Worm (Caenorhabditis elegans) whole organism, L1 larva: ENCODE results near the gene Y67D8C.2.

ENCODE experiments used
- C04F5.9 ChIP-seq: sonication (generic microtip); optimal IDR thresholded peaks from 2 replicates; lab custom pipeline; 2016; ENCODE audit warnings: missing genetic modification characterization, missing compliant biosample characterization
- C16A3.4 ChIP-seq: fragments of 150-350 bp; optimal IDR thresholded peaks from 2 replicates; lab custom pipeline; 2014; ENCODE audit warnings: missing biosample characterization, missing genetic modification characterization
- C34B4.2 ChIP-seq: sonication (generic microtip); optimal IDR thresholded peaks from 2 replicates; lab custom pipeline; 2017; ENCODE audit warnings: mild to moderate bottlenecking, missing genetic modification characterization, missing compliant biosample characterization
- F16B12.6 ChIP-seq: fragments of 150-350 bp; optimal IDR thresholded peaks from 2 replicates; lab custom pipeline; 2014; ENCODE audit warnings: missing biosample characterization, missing genetic modification characterization
- alr-1 ChIP-seq: fragments of 200-800 bp; sonication (Bioruptor generic); optimal IDR thresholded peaks from 2 replicates; lab custom pipeline; 2018; ENCODE audit warnings: borderline replicate concordance, mild to moderate bottlenecking, missing genetic modification characterization, missing compliant biosample characterization
- aly-2 ChIP-seq: fragments of 150-350 bp; optimal IDR thresholded peaks from 2 replicates; lab custom pipeline; 2014; ENCODE audit warnings: missing biosample characterization, missing genetic modification characterization
- ama-1 ChIP-seq: fragments of 150-350 bp; optimal IDR thresholded peaks from 2 replicates; lab custom pipeline; 2014
- ceh-8 ChIP-seq: fragments of 200-800 bp; sonication (Bioruptor generic); optimal IDR thresholded peaks from 2 replicates; lab custom pipeline; 2018; ENCODE audit warnings: mild to moderate bottlenecking, missing genetic modification characterization, moderate library complexity, missing compliant biosample characterization
- ceh-82 ChIP-seq, 3 experiments: fragments of 150-350 bp in 1 of 3; sonication (generic microtip) in 2 of 3; optimal IDR thresholded peaks; 2 replicates each; lab custom pipeline; 2014 to 2017; ENCODE audit warnings: missing biosample characterization in 3 of 3, missing genetic modification characterization in 3 of 3
- ceh-88 ChIP-seq: fragments of 200-800 bp; sonication (Bioruptor generic); IDR thresholded peaks from 2 replicates; pipeline ENCODE4 v1.3.6; 2022; ENCODE audit warnings: missing genetic modification characterization, missing compliant biosample characterization
- ces-1 ChIP-seq: fragments of 150-350 bp; optimal IDR thresholded peaks from 2 replicates; lab custom pipeline; 2014; ENCODE audit warnings: missing biosample characterization, missing genetic modification reagents, missing genetic modification characterization
- dpl-1 ChIP-seq, 3 experiments: fragments of 150-350 bp in 2 of 3; sonication (generic microtip) in 1 of 3; optimal IDR thresholded peaks; 2 replicates each; lab custom pipeline; 2014 to 2017; ENCODE audit warnings: missing biosample characterization in 3 of 3, missing genetic modification characterization in 3 of 3, missing genetic modification reagents in 3 of 3
- dsc-1 ChIP-seq: sonication (generic microtip); optimal IDR thresholded peaks from 2 replicates; lab custom pipeline; 2016; ENCODE audit warnings: mild to moderate bottlenecking, missing genetic modification characterization, missing compliant biosample characterization
- efl-3 ChIP-seq: fragments of 200-800 bp; sonication (Bioruptor generic); optimal IDR thresholded peaks from 2 replicates; lab custom pipeline; 2018; ENCODE audit warnings: mild to moderate bottlenecking, missing genetic modification characterization, missing compliant biosample characterization
- egl-13 ChIP-seq: sonication (generic microtip); optimal IDR thresholded peaks from 2 replicates; lab custom pipeline; 2016; ENCODE audit warnings: missing genotype, missing genetic modification reagents, missing genetic modification characterization, missing compliant biosample characterization
- egl-27 ChIP-seq, 2 experiments: fragments of 150-350 bp in 1 of 2; sonication (generic microtip); optimal IDR thresholded peaks; 3 replicates each; lab custom pipeline; 2017 to 2018; ENCODE audit warnings: missing biosample characterization in 2 of 2, missing genetic modification characterization in 2 of 2, missing genetic modification reagents in 2 of 2
- elt-3 ChIP-seq, 6 experiments: fragments of 150-350 bp in 1 of 6; sonication (generic microtip); optimal IDR thresholded peaks; 2 replicates each; lab custom pipeline; 2017 to 2018; ENCODE audit warnings: missing biosample characterization in 6 of 6, missing genetic modification characterization in 6 of 6, inconsistent platforms in 1 of 6
- fkh-10 ChIP-seq: sonication (generic microtip); optimal IDR thresholded peaks from 2 replicates; lab custom pipeline; 2017; ENCODE audit warnings: missing biosample characterization, missing genetic modification reagents, missing genetic modification characterization
- grh-1 ChIP-seq: fragments of 200-800 bp; sonication (Bioruptor generic); IDR thresholded peaks from 2 replicates; pipeline ENCODE4 v1.3.6; 2022; ENCODE audit warnings: missing genetic modification reagents, missing genetic modification characterization, missing compliant biosample characterization
- hlh-17 ChIP-seq: fragments of 200-800 bp; sonication (Bioruptor generic); optimal IDR thresholded peaks from 2 replicates; lab custom pipeline; 2018; ENCODE audit warnings: missing genetic modification characterization, mild to moderate bottlenecking, missing compliant biosample characterization, moderate library complexity, borderline replicate concordance
- hlh-4 ChIP-seq: sonication (generic microtip); optimal IDR thresholded peaks from 2 replicates; lab custom pipeline; 2016; ENCODE audit warnings: mild to moderate bottlenecking, missing genetic modification characterization, missing compliant biosample characterization
- irx-1 ChIP-seq: sonication (generic microtip); optimal IDR thresholded peaks from 2 replicates; lab custom pipeline; 2016; ENCODE audit warnings: missing genetic modification characterization, missing compliant biosample characterization
- jun-1 ChIP-seq: fragments of 150-350 bp; optimal IDR thresholded peaks from 2 replicates; lab custom pipeline; 2014; ENCODE audit warnings: missing biosample characterization, missing genetic modification reagents, missing genetic modification characterization
- lin-15B ChIP-seq: fragments of 150-350 bp; sonication (generic microtip); optimal IDR thresholded peaks from 3 replicates; lab custom pipeline; 2014; ENCODE audit warnings: missing biosample characterization, missing genetic modification characterization
- lin-35 ChIP-seq, 2 experiments: fragments of 150-350 bp; optimal IDR thresholded peaks; 2 replicates each; lab custom pipeline; 2014; ENCODE audit warnings: missing biosample characterization in 2 of 2, missing genetic modification characterization in 2 of 2, missing genetic modification reagents in 2 of 2
- lin-39 ChIP-seq: fragments of 150-350 bp; optimal IDR thresholded peaks from 2 replicates; lab custom pipeline; 2014; ENCODE audit warnings: missing biosample characterization, missing genetic modification reagents, missing genetic modification characterization
- lir-3 ChIP-seq: sonication (generic microtip); optimal IDR thresholded peaks from 2 replicates; lab custom pipeline; 2016; ENCODE audit warnings: mild to moderate bottlenecking, missing genetic modification characterization, moderate library complexity, missing compliant biosample characterization; ENCODE audit not compliant: poor library complexity
- lsy-2 ChIP-seq, 2 experiments: fragments of 150-350 bp; optimal IDR thresholded peaks; 2 replicates each; lab custom pipeline; 2014; ENCODE audit warnings: missing biosample characterization in 2 of 2, missing genetic modification characterization in 2 of 2
- mab-9 ChIP-seq: fragments of 200-800 bp; sonication (Bioruptor generic); IDR thresholded peaks from 2 replicates; pipeline ENCODE4 v1.3.6; 2022; ENCODE audit warnings: missing genetic modification reagents, missing genetic modification characterization, missing compliant biosample characterization
- mef-2 ChIP-seq: fragments of 150-350 bp; optimal IDR thresholded peaks from 2 replicates; lab custom pipeline; 2014; ENCODE audit warnings: missing biosample characterization, missing genetic modification characterization
- mep-1 ChIP-seq: fragments of 150-350 bp; optimal IDR thresholded peaks from 2 replicates; lab custom pipeline; 2014; ENCODE audit warnings: missing biosample characterization, missing genetic modification characterization
- nhr-11 ChIP-seq: fragments of 150-350 bp; optimal IDR thresholded peaks from 2 replicates; lab custom pipeline; 2014; ENCODE audit warnings: missing biosample characterization, missing genetic modification characterization
- nhr-12 ChIP-seq: sonication (generic microtip); optimal IDR thresholded peaks from 2 replicates; lab custom pipeline; 2017; ENCODE audit warnings: missing biosample characterization, missing genetic modification characterization
- nhr-20 ChIP-seq: sonication (generic microtip); optimal IDR thresholded peaks from 2 replicates; lab custom pipeline; 2016; ENCODE audit warnings: mild to moderate bottlenecking, missing genetic modification characterization, missing compliant biosample characterization
- nhr-71 ChIP-seq: sonication (generic microtip); optimal IDR thresholded peaks from 2 replicates; lab custom pipeline; 2016; ENCODE audit warnings: mild to moderate bottlenecking, missing genetic modification characterization, moderate library complexity, missing compliant biosample characterization
- nhr-76 ChIP-seq: sonication (generic microtip); optimal IDR thresholded peaks from 2 replicates; lab custom pipeline; 2017; ENCODE audit warnings: missing biosample characterization, missing genetic modification characterization
- nhr-77 ChIP-seq: fragments of 150-350 bp; optimal IDR thresholded peaks from 2 replicates; lab custom pipeline; 2014; ENCODE audit warnings: missing biosample characterization, missing genetic modification characterization
- nhr-84 ChIP-seq: sonication (generic microtip); optimal IDR thresholded peaks from 2 replicates; lab custom pipeline; 2017; ENCODE audit warnings: missing biosample characterization, missing genetic modification characterization
- nhr-85 ChIP-seq: sonication (generic microtip); peaks from one replicate; lab custom pipeline; 2016; ENCODE audit warnings: missing genetic modification characterization, inconsistent platforms, missing compliant biosample characterization
- nhr-90 ChIP-seq: sonication (generic microtip); optimal IDR thresholded peaks from 2 replicates; lab custom pipeline; 2016; ENCODE audit warnings: mild to moderate bottlenecking, missing genetic modification characterization, missing compliant biosample characterization; ENCODE audit not compliant: poor library complexity
- pax-3 ChIP-seq: fragments of 200-800 bp; sonication (Bioruptor generic); optimal IDR thresholded peaks from 2 replicates; lab custom pipeline; 2018; ENCODE audit warnings: mild to moderate bottlenecking, missing genetic modification characterization, moderate library complexity, missing compliant biosample characterization
- pqm-1 ChIP-seq: sonication (generic microtip); optimal IDR thresholded peaks from 3 replicates; lab custom pipeline; 2017; ENCODE audit warnings: missing biosample characterization, missing genetic modification characterization
- rnt-1 ChIP-seq: sonication (generic microtip); optimal IDR thresholded peaks from 2 replicates; lab custom pipeline; 2016; ENCODE audit warnings: mild to moderate bottlenecking, missing genetic modification characterization, moderate library complexity, missing compliant biosample characterization
- snpc-4 ChIP-seq: fragments of 150-350 bp; optimal IDR thresholded peaks from 2 replicates; lab custom pipeline; 2014; ENCODE audit warnings: missing biosample characterization, missing genetic modification characterization
- sptf-1 ChIP-seq: fragments of 150-350 bp; optimal IDR thresholded peaks from 2 replicates; lab custom pipeline; 2014; ENCODE audit warnings: missing biosample characterization, missing genetic modification characterization
- sup-37 ChIP-seq: fragments of 200-800 bp; sonication (Bioruptor generic); optimal IDR thresholded peaks from 2 replicates; lab custom pipeline; 2018; ENCODE audit warnings: mild to moderate bottlenecking, missing genetic modification characterization, missing compliant biosample characterization
- swsn-7 ChIP-seq: sonication (generic microtip); optimal IDR thresholded peaks from 2 replicates; lab custom pipeline; 2016; ENCODE audit warnings: missing genetic modification characterization, missing compliant biosample characterization
- unc-130 ChIP-seq: fragments of 150-350 bp; optimal IDR thresholded peaks from 2 replicates; lab custom pipeline; 2017; ENCODE audit warnings: missing biosample characterization, missing genetic modification characterization, inconsistent platforms
- unc-86 ChIP-seq: sonication (generic microtip); optimal IDR thresholded peaks from 2 replicates; lab custom pipeline; 2016; ENCODE audit warnings: missing genetic modification characterization, missing compliant biosample characterization
- xbp-1 ChIP-seq: sonication (generic microtip); optimal IDR thresholded peaks from 2 replicates; lab custom pipeline; 2016; ENCODE audit warnings: missing genetic modification characterization, missing compliant biosample characterization
- zag-1 ChIP-seq: fragments of 150-350 bp; optimal IDR thresholded peaks from 2 replicates; lab custom pipeline; 2014; ENCODE audit warnings: missing biosample characterization, missing genetic modification characterization
- zip-4 ChIP-seq: fragments of 200-800 bp; sonication (Bioruptor generic); optimal IDR thresholded peaks from 2 replicates; lab custom pipeline; 2018; ENCODE audit warnings: mild to moderate bottlenecking, missing genetic modification characterization, moderate library complexity, missing compliant biosample characterization
- ztf-11 ChIP-seq, 2 experiments: sonication (generic microtip); optimal IDR thresholded peaks; 2 replicates each; lab custom pipeline; 2016 to 2017; ENCODE audit warnings: missing genetic modification characterization in 2 of 2, missing biosample characterization in 1 of 2, missing compliant biosample characterization in 1 of 2
- ztf-4 ChIP-seq: fragments of 150-350 bp; optimal IDR thresholded peaks from 2 replicates; lab custom pipeline; 2014; ENCODE audit warnings: missing biosample characterization, missing genetic modification characterization

Y67D8C.2 gene

DNA sequence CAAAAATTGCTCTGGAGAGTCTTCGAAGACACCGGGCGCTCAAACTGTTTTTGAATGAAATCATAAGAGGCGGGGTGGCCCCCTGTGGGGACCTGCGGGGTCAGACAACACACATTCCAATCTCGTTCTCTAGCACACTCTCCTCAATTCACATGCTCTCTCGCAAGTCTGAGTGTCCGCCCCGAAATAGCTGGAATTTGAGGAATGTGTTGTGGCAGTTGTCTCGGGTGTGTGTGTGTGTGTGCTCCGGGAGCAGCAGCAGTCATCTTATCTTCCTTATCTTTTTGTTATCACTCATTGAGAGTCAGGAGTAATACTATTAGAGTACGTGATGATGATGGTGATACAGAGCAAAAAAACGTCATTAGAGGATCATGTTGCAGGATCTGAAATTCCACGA lies 42.2 kb upstream of the Y67D8C.2 start:
- TF ChIP-seq jun-1 (tag; lab: Kevin White, UChicago) (no peak), dsc-1 (tag; lab: Kevin White, UChicago) (no peak), lin-15B (tag; lab: Kevin White, UChicago) (no peak), nhr-90 (no peak), nhr-12 (tag; lab: Kevin White, UChicago) (no peak), pqm-1 (tag; lab: Kevin White, UChicago) (no peak), nhr-85 (tag; lab: Kevin White, UChicago) (no peak), grh-1 (GFP tag; lab: Robert Waterston, UW) (no peak), mef-2 (tag; lab: Kevin White, UChicago) (peak; percentile 87), hlh-17 (GFP tag; lab: Kevin White, UChicago) (no peak), irx-1 (tag; lab: Kevin White, UChicago) (no peak), unc-130 (tag; lab: Kevin White, UChicago) (peak; percentile 46), lin-35 (GFP tag; optimal IDR thresholded peaks at IDR 0.05; lab: Kevin White, UChicago) (peak in 1 of 2 experiments; percentile 34), lin-39 (peak; percentile 10), unc-86 (no peak), lir-3 (tag; lab: Kevin White, UChicago) (no peak), zip-4 (GFP tag; lab: Kevin White, UChicago) (no peak), ama-1 (lab: Kevin White, UChicago) (no peak), ztf-11 (tag; optimal IDR thresholded peaks at IDR 0.05; lab: Kevin White, UChicago) (no peak), sptf-1 (tag; lab: Kevin White, UChicago) (no peak), rnt-1 (tag; lab: Kevin White, UChicago) (peak; percentile 85), nhr-84 (tag; lab: Kevin White, UChicago) (no peak), egl-27 (tag; optimal IDR thresholded peaks at IDR 0.05; lab: Kevin White, UChicago) (no peak), hlh-4 (tag; lab: Kevin White, UChicago) (no peak), nhr-11 (tag; lab: Kevin White, UChicago) (peak; percentile 5), mab-9 (GFP tag; lab: Robert Waterston, UW) (no peak), ceh-88 (GFP tag; lab: Robert Waterston, UW) (no peak), F16B12.6 (no peak), egl-13 (no peak), swsn-7 (peak; percentile 13), pax-3 (tag; lab: Kevin White, UChicago) (no peak), C16A3.4 (tag; lab: Kevin White, UChicago) (no peak), ztf-4 (tag; lab: Kevin White, UChicago) (peak; percentile 37), efl-3 (no peak), xbp-1 (tag; lab: Kevin White, UChicago) (peak; percentile 15), dpl-1 (GFP tag; optimal IDR thresholded peaks at IDR 0.05; lab: Kevin White, UChicago) (no peak), C04F5.9 (tag; lab: Kevin White, UChicago) (no peak), sup-37 (GFP tag; lab: Kevin White, UChicago) (no peak), elt-3 (tag; optimal IDR thresholded peaks at IDR 0.05; lab: Kevin White, UChicago) (no peak), zag-1 (tag; lab: Kevin White, UChicago) (no peak), nhr-77 (tag; lab: Kevin White, UChicago) (no peak), nhr-76 (tag; lab: Kevin White, UChicago) (no peak), mep-1 (tag; lab: Kevin White, UChicago) (no peak), lsy-2 (tag; optimal IDR thresholded peaks at IDR 0.05; lab: Kevin White, UChicago) (peak; percentile 19 to 42), nhr-71 (tag; lab: Kevin White, UChicago) (peak; percentile 81), ceh-8 (GFP tag; lab: Kevin White, UChicago) (no peak), snpc-4 (tag; lab: Kevin White, UChicago) (no peak), C34B4.2 (no peak), alr-1 (no peak), ces-1 (GFP tag; lab: Kevin White, UChicago) (no peak), nhr-20 (tag; lab: Kevin White, UChicago) (peak; percentile 30), aly-2 (tag; lab: Kevin White, UChicago) (no peak), fkh-10 (GFP tag; lab: Kevin White, UChicago) (no peak), ceh-82 (tag; optimal IDR thresholded peaks at IDR 0.05; lab: Kevin White, UChicago) (no peak)
